Fruit fly (Drosophila melanogaster) whole organism, adult: ENCODE data around the gene mtd.
A peak's percentile ranks its signal among the peaks of the same experiment; 100 is the strongest.

Experiments
- CG33017 ChIP-seq: fragments of 200-800 bp; sonication (Bioruptor generic); optimal IDR thresholded peaks from 2 replicates; lab custom pipeline; 2018; ENCODE audit warnings: missing biosample characterization, mild to moderate bottlenecking, missing genetic modification characterization, moderate library complexity
- CG5204 ChIP-seq: fragments of 200-800 bp; sonication (Bioruptor generic); optimal IDR thresholded peaks from 2 replicates; lab custom pipeline; 2016; ENCODE audit warnings: missing biosample characterization, missing genetic modification characterization
- kay ChIP-seq: fragments of 200-800 bp; sonication (Bioruptor generic); peaks from one replicate; lab custom pipeline; 2016; ENCODE audit warnings: missing biosample characterization, missing genetic modification characterization, borderline replicate concordance

- peak; percentile 81 for TF ChIP-seq kay (GFP tag; lab: Kevin White, UChicago)
- no peak for TF ChIP-seq CG5204 (GFP tag; lab: Kevin White, UChicago)
- TF ChIP-seq CG33017 (tag; lab: Kevin White, UChicago), result no peak
Measured at dm6 chr3R:5295090-5295489, 55.2 kb downstream of the mtd start.
